Fruit fly (Drosophila melanogaster) whole organism, embryonic: ENCODE results near the gene Ifrd1.

Experiments
- CG10462 ChIP-seq: fragments of 200-800 bp; sonication (Bioruptor generic); optimal IDR thresholded peaks from 2 replicates; lab custom pipeline; 2016; ENCODE audit warnings: missing biosample characterization, missing genetic modification characterization
- CG10543 ChIP-seq: fragments of 200-800 bp; sonication (Bioruptor generic); optimal IDR thresholded peaks from 3 replicates; lab custom pipeline; 2017; ENCODE audit warnings: missing biosample characterization, mild to moderate bottlenecking, missing genetic modification characterization, moderate library complexity
- CG11398 ChIP-seq: fragments of 200-800 bp; sonication (Bioruptor generic); optimal IDR thresholded peaks from 2 replicates; lab custom pipeline; 2016; ENCODE audit warnings: missing biosample characterization, missing genetic modification characterization
- CG11456 ChIP-seq: fragments of 200-800 bp; sonication (Bioruptor generic); IDR thresholded peaks from 3 replicates; pipeline ENCODE4 v1.3.6; 2022; ENCODE audit warnings: missing biosample characterization, missing genetic modification characterization
- CG11696 ChIP-seq: fragments of 200-800 bp; sonication (Bioruptor generic); IDR thresholded peaks from 2 replicates; pipeline ENCODE4 v1.3.6; 2022; ENCODE audit warnings: missing biosample characterization, missing genetic modification characterization
- CG13123 ChIP-seq: fragments of 200-800 bp; sonication (Bioruptor generic); optimal IDR thresholded peaks from 2 replicates; lab custom pipeline; 2016; ENCODE audit warnings: missing biosample characterization, missing genetic modification characterization
- CG14860 ChIP-seq: fragments of 200-800 bp; sonication (Bioruptor generic); IDR thresholded peaks from 3 replicates; pipeline ENCODE4 v1.3.6; 2022; ENCODE audit warnings: missing biosample characterization, missing genetic modification characterization; ENCODE audit not compliant: partially characterized antibody
- CG15479 ChIP-seq: fragments of 200-800 bp; sonication (Bioruptor generic); optimal IDR thresholded peaks from 3 replicates; lab custom pipeline; 2019; ENCODE audit warnings: missing biosample characterization, mild to moderate bottlenecking, missing genetic modification characterization, moderate library complexity
- CG1603 ChIP-seq: fragments of 200-800 bp; sonication (Bioruptor generic); optimal IDR thresholded peaks from 2 replicates; lab custom pipeline; 2019; ENCODE audit warnings: missing biosample characterization, mild to moderate bottlenecking, missing genetic modification characterization, moderate library complexity
- CG17612 ChIP-seq: fragments of 200-800 bp; sonication (Bioruptor generic); IDR thresholded peaks from 2 replicates; pipeline ENCODE4 v1.3.6; 2022; ENCODE audit warnings: missing biosample characterization, missing genetic modification characterization
- CG17912 ChIP-seq: fragments of 200-800 bp; sonication (Bioruptor generic); optimal IDR thresholded peaks from 2 replicates; lab custom pipeline; 2018; ENCODE audit warnings: missing biosample characterization, mild to moderate bottlenecking, missing genetic modification characterization
- CG31365 ChIP-seq: fragments of 200-800 bp; sonication (Bioruptor generic); optimal IDR thresholded peaks from 2 replicates; lab custom pipeline; 2018; ENCODE audit warnings: missing biosample characterization, mild to moderate bottlenecking, missing genetic modification characterization
- CG31388 ChIP-seq: fragments of 200-800 bp; sonication (Bioruptor generic); optimal IDR thresholded peaks from 2 replicates; lab custom pipeline; 2016; ENCODE audit warnings: missing biosample characterization, missing genetic modification characterization
- CG31441 ChIP-seq: fragments of 200-800 bp; sonication (Bioruptor generic); IDR thresholded peaks from 2 replicates; pipeline ENCODE4 v1.3.6; 2022; ENCODE audit warnings: missing biosample characterization, missing genetic modification characterization
- CG32767 ChIP-seq: fragments of 200-800 bp; sonication (Bioruptor generic); IDR thresholded peaks from 2 replicates; pipeline ENCODE4 v1.3.6; 2022; ENCODE audit warnings: missing biosample characterization, missing genetic modification characterization
- CG4404 ChIP-seq: fragments of 200-800 bp; sonication (Bioruptor generic); IDR thresholded peaks from 2 replicates; pipeline ENCODE4 v1.3.6; 2022; ENCODE audit warnings: missing biosample characterization, missing genetic modification characterization
- CG5245 ChIP-seq: fragments of 200-800 bp; sonication (Bioruptor generic); optimal IDR thresholded peaks from 3 replicates; lab custom pipeline; 2016; ENCODE audit warnings: missing biosample characterization, missing genetic modification characterization
- CG6813 ChIP-seq: fragments of 200-800 bp; sonication (Bioruptor generic); optimal IDR thresholded peaks from 2 replicates; lab custom pipeline; 2017; ENCODE audit warnings: missing biosample characterization, missing genetic modification characterization, mild to moderate bottlenecking, moderate library complexity, missing genetic modification reagents
- CG7786 ChIP-seq: fragments of 200-800 bp; sonication (Bioruptor generic); optimal IDR thresholded peaks from 2 replicates; lab custom pipeline; 2016; ENCODE audit warnings: missing biosample characterization, missing genetic modification characterization
- CG7928 ChIP-seq: fragments of 200-800 bp; sonication (Bioruptor generic); optimal IDR thresholded peaks from 2 replicates; lab custom pipeline; 2017; ENCODE audit warnings: missing biosample characterization, mild to moderate bottlenecking, missing genetic modification characterization
- CG8478 ChIP-seq: fragments of >200 bp; optimal IDR thresholded peaks from 2 replicates; lab custom pipeline; 2018
- Elba2 ChIP-seq: fragments of 200-800 bp; sonication (Bioruptor generic); optimal IDR thresholded peaks from 3 replicates; lab custom pipeline; 2016; ENCODE audit warnings: missing biosample characterization, missing genetic modification characterization
- Fer1 ChIP-seq: fragments of 200-800 bp; sonication (Bioruptor generic); optimal IDR thresholded peaks from 2 replicates; lab custom pipeline; 2017; ENCODE audit warnings: missing biosample characterization, mild to moderate bottlenecking, missing genetic modification characterization
- Fer2 ChIP-seq: fragments of 200-800 bp; sonication (Bioruptor generic); optimal IDR thresholded peaks from 2 replicates; lab custom pipeline; 2018; ENCODE audit warnings: missing biosample characterization, mild to moderate bottlenecking, missing genetic modification characterization, moderate library complexity
- Lpt ChIP-seq: fragments of >200 bp; optimal IDR thresholded peaks from 2 replicates; lab custom pipeline; 2018; ENCODE audit warnings: missing biosample characterization, missing genetic modification characterization
- NC2α ChIP-seq: fragments of 200-800 bp; sonication (Bioruptor generic); optimal IDR thresholded peaks from 2 replicates; lab custom pipeline; 2016; ENCODE audit warnings: missing biosample characterization, missing genetic modification characterization
- Rfx ChIP-seq: fragments of 200-800 bp; sonication (Bioruptor generic); IDR thresholded peaks from 2 replicates; pipeline ENCODE4 v1.3.6; 2022; ENCODE audit warnings: missing biosample characterization, missing genetic modification characterization
- Trl ChIP-seq, 3 experiments: fragments of >200 bp in 2 of 3; fragments of 200-800 bp in 1 of 3; sonication (Bioruptor generic) in 1 of 3; optimal IDR thresholded peaks; 2 replicates in 1 of 3; 3 replicates in 2 of 3; lab custom pipeline; 2016 to 2017; ENCODE audit warnings: missing biosample characterization in 1 of 3, missing genetic modification characterization in 1 of 3
- ac ChIP-seq: fragments of 200-800 bp; sonication (Bioruptor generic); optimal IDR thresholded peaks from 3 replicates; lab custom pipeline; 2017; ENCODE audit warnings: missing biosample characterization, mild to moderate bottlenecking, missing genetic modification characterization
- ara ChIP-seq: fragments of 200-800 bp; sonication (Bioruptor generic); IDR thresholded peaks from 2 replicates; pipeline ENCODE4 v1.3.6; 2022; ENCODE audit warnings: missing biosample characterization, missing genetic modification characterization
- dan ChIP-seq: fragments of 200-800 bp; sonication (Bioruptor generic); IDR thresholded peaks from 2 replicates; pipeline ENCODE4 v1.3.6; 2022; ENCODE audit warnings: missing biosample characterization, missing genetic modification characterization
- dysf ChIP-seq: fragments of 200-800 bp; sonication (Bioruptor generic); IDR thresholded peaks from 3 replicates; pipeline ENCODE4 v1.3.6; 2022; ENCODE audit warnings: missing biosample characterization, missing genetic modification characterization
- eve ChIP-seq, 2 experiments: fragments of >200 bp; optimal IDR thresholded peaks; 2 replicates each; lab custom pipeline; 2017; ENCODE audit warnings: missing biosample characterization in 2 of 2, missing genetic modification characterization in 2 of 2
- fd96Cb ChIP-seq: fragments of 200-800 bp; sonication (Bioruptor generic); optimal IDR thresholded peaks from 2 replicates; lab custom pipeline; 2018; ENCODE audit warnings: missing biosample characterization, mild to moderate bottlenecking, missing genetic modification characterization, moderate library complexity
- grn ChIP-seq: fragments of 200-800 bp; sonication (Bioruptor generic); optimal IDR thresholded peaks from 3 replicates; lab custom pipeline; 2017; ENCODE audit warnings: missing biosample characterization, missing genetic modification characterization
- ham ChIP-seq: fragments of 200-800 bp; sonication (Bioruptor generic); IDR thresholded peaks from 2 replicates; pipeline ENCODE4 v1.3.6; 2022; ENCODE audit warnings: missing biosample characterization, missing genetic modification characterization
- kay ChIP-seq: fragments of 200-800 bp; sonication (Bioruptor generic); optimal IDR thresholded peaks from 2 replicates; lab custom pipeline; 2016; ENCODE audit warnings: missing biosample characterization, missing genetic modification characterization
- maf-S ChIP-seq: fragments of 200-800 bp; sonication (Bioruptor generic); optimal IDR thresholded peaks from 2 replicates; lab custom pipeline; 2016; ENCODE audit warnings: missing biosample characterization, missing genetic modification characterization
- mld ChIP-seq: fragments of 200-800 bp; sonication (Bioruptor generic); IDR thresholded peaks from 3 replicates; pipeline ENCODE4 v1.3.6; 2022; ENCODE audit warnings: missing biosample characterization, missing genetic modification characterization; ENCODE audit not compliant: partially characterized antibody
- nau ChIP-seq: fragments of 200-800 bp; sonication (Bioruptor generic); optimal IDR thresholded peaks from 3 replicates; lab custom pipeline; 2017; ENCODE audit warnings: missing biosample characterization, mild to moderate bottlenecking, missing genetic modification characterization, missing genetic modification reagents
- psq ChIP-seq: fragments of 200-800 bp; sonication (Bioruptor generic); optimal IDR thresholded peaks from 2 replicates; lab custom pipeline; 2017; ENCODE audit warnings: missing biosample characterization, missing genetic modification characterization
- pum ChIP-seq: fragments of 200-800 bp; sonication (Bioruptor generic); optimal IDR thresholded peaks from 2 replicates; lab custom pipeline; 2016; ENCODE audit warnings: missing biosample characterization, missing genetic modification characterization
- pzg ChIP-seq: fragments of 200-800 bp; sonication (Bioruptor generic); optimal IDR thresholded peaks from 3 replicates; lab custom pipeline; 2018; ENCODE audit warnings: missing biosample characterization, mild to moderate bottlenecking, missing genetic modification characterization, moderate library complexity
- repo ChIP-seq: fragments of 200-800 bp; sonication (Bioruptor generic); optimal IDR thresholded peaks from 2 replicates; lab custom pipeline; 2016; ENCODE audit warnings: missing biosample characterization, missing genetic modification characterization
- salm ChIP-seq: fragments of 200-800 bp; sonication (Bioruptor generic); optimal IDR thresholded peaks from 2 replicates; lab custom pipeline; 2018; ENCODE audit warnings: missing biosample characterization, mild to moderate bottlenecking, missing genetic modification characterization
- seq ChIP-seq: fragments of 200-800 bp; sonication (Bioruptor generic); IDR thresholded peaks from 2 replicates; pipeline ENCODE4 v1.3.6; 2022; ENCODE audit warnings: missing biosample characterization, missing genetic modification characterization
- slou ChIP-seq: fragments of 200-800 bp; sonication (Bioruptor generic); optimal IDR thresholded peaks from 3 replicates; lab custom pipeline; 2016; ENCODE audit warnings: missing biosample characterization, missing genetic modification characterization
- sr ChIP-seq: fragments of 200-800 bp; sonication (Bioruptor generic); IDR thresholded peaks from 3 replicates; pipeline ENCODE4 v1.3.6; 2022; ENCODE audit warnings: missing biosample characterization, missing genetic modification characterization
- vnd ChIP-seq: fragments of 200-800 bp; sonication (Bioruptor generic); IDR thresholded peaks from 3 replicates; pipeline ENCODE4 v1.3.6; 2022; ENCODE audit warnings: missing biosample characterization, missing genetic modification characterization; ENCODE audit not compliant: partially characterized antibody
- zfh1 ChIP-seq: fragments of 200-800 bp; sonication (Bioruptor generic); IDR thresholded peaks from 3 replicates; pipeline ENCODE4 v1.3.6; 2022; ENCODE audit warnings: missing biosample characterization, missing genetic modification characterization

Ifrd1 gene

DNA sequence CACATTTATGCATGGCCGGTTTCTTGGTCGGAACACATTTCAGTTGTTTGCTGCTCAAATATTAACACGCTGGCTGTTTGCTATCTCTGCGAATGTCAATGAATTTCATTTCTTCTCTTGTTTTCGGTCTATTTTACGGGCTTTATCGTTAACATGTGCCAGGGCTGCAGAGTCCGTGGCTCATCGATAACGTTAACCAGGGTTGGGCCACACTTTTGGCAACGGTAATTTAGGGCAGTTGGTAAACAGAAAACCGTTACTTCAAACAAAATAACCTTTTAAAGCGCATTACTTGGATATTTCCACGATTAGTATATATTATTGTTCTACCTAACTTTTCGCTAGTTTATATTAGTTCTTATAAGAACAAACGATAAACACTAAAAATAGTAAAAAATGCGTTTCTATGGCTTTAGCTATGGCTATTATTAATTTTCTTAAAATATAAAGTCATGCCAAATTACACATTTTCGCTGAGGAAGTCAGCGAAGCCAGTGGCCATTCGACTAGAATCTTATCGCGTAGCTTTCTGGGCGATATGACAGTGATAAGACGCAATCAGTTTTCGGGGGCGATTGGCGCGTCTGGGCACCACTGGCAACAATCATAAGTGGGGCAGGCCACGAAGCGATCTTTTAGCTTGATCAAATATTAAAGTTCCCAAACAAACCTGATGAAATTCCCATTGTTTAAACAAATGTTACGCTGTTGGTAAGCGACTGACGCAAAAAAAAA is 8.8 kb upstream of the Ifrd1 start (continued):
- TF ChIP-seq nau = peak; percentile 65
- TF ChIP-seq CG11696 (GFP tag; lab: Robert Waterston, UW) = peak; percentile 27; the same call in 1 of the 2 replicates
- TF ChIP-seq pzg (GFP tag; lab: Kevin White, UChicago) = peak; percentile 42
- TF ChIP-seq dysf (GFP tag; lab: Robert Waterston, UW) = peak; percentile 35; the same call in 1 of the 3 replicates
- TF ChIP-seq psq = no peak
- peak; percentile 13 for TF ChIP-seq Fer2
- TF ChIP-seq CG6813 (GFP tag; lab: Kevin White, UChicago) = peak; percentile 74
- TF ChIP-seq CG11398 (GFP tag; lab: Kevin White, UChicago) = peak; percentile 68
- TF ChIP-seq sr (GFP tag; lab: Robert Waterston, UW) = 0 out of 3 replicates have a peak, but pooled peaks have one; percentile 29
- TF ChIP-seq ac (GFP tag; lab: Kevin White, UChicago) = no peak
- no peak for TF ChIP-seq slou (GFP tag; lab: Kevin White, UChicago)
- TF ChIP-seq seq (GFP tag; lab: Robert Waterston, UW) = 0 out of 2 replicates have a peak, but pooled peaks have one; percentile 25
- TF ChIP-seq dan = no peak
- TF ChIP-seq kay (GFP tag; lab: Kevin White, UChicago) = peak; percentile 46
- peak; percentile 17 for TF ChIP-seq CG7786 (GFP tag; lab: Kevin White, UChicago)
- no peak for TF ChIP-seq CG4404 (GFP tag; lab: Robert Waterston, UW)
- peak; percentile 39 for TF ChIP-seq pum (GFP tag; lab: Kevin White, UChicago)
- TF ChIP-seq CG31441 = peak; percentile 36; the same call in 1 of the 2 replicates
- no peak for TF ChIP-seq CG14860 (GFP tag; lab: Robert Waterston, UW)
- TF ChIP-seq Lpt (GFP tag; lab: Kevin White, UChicago) = no peak
- peak; percentile 96 for TF ChIP-seq grn (GFP tag; lab: Kevin White, UChicago)
- no peak for TF ChIP-seq CG32767 (GFP tag; lab: Robert Waterston, UW)
- no peak for TF ChIP-seq CG17612 (GFP tag; lab: Robert Waterston, UW)
- TF ChIP-seq CG13123 (GFP tag; lab: Kevin White, UChicago) = peak; percentile 43
- no peak for TF ChIP-seq salm (tag; lab: Kevin White, UChicago)
- peak; percentile 51 for TF ChIP-seq CG1603
- TF ChIP-seq CG11456 (GFP tag; lab: Robert Waterston, UW) = no peak
- TF ChIP-seq fd96Cb (tag; lab: Kevin White, UChicago) = peak; percentile 14
- TF ChIP-seq repo (GFP tag; lab: Kevin White, UChicago) = no peak
- TF ChIP-seq CG15479 = no peak
- TF ChIP-seq CG31365 = peak; percentile 43
- no peak for TF ChIP-seq Elba2 (GFP tag; lab: Kevin White, UChicago)
- no peak for TF ChIP-seq NC2α (GFP tag; lab: Kevin White, UChicago)
- no peak for TF ChIP-seq maf-S (GFP tag; lab: Kevin White, UChicago)
- TF ChIP-seq Trl (optimal IDR thresholded peaks at IDR 0.05; lab: Kevin White, UChicago) = no peak
- TF ChIP-seq Trl (GFP tag; optimal IDR thresholded peaks at IDR 0.05; lab: Kevin White, UChicago) = peak; percentile 43
- peak; percentile 20; the same call in 1 of the 3 replicates for TF ChIP-seq zfh1 (GFP tag; lab: Robert Waterston, UW)
- TF ChIP-seq CG8478 (lab: Kevin White, UChicago) = no peak
- TF ChIP-seq CG17912 = no peak
- no peak for TF ChIP-seq ara (GFP tag; lab: Robert Waterston, UW)
- TF ChIP-seq ham (GFP tag; lab: Robert Waterston, UW) = no peak
- peak; percentile 78 for TF ChIP-seq CG10462 (GFP tag; lab: Kevin White, UChicago)
- TF ChIP-seq CG10543 (GFP tag; lab: Kevin White, UChicago) = peak; percentile 20
- peak; percentile 76 for TF ChIP-seq Fer1 (GFP tag; lab: Kevin White, UChicago)
- TF ChIP-seq CG7928 (GFP tag; lab: Kevin White, UChicago) = peak; percentile 96
- TF ChIP-seq CG31388 (GFP tag; lab: Kevin White, UChicago) = no peak
- TF ChIP-seq CG5245 (GFP tag; lab: Kevin White, UChicago) = peak; percentile 14
- no peak for TF ChIP-seq vnd
- no peak for TF ChIP-seq mld (GFP tag; lab: Robert Waterston, UW)
- peak; percentile 67 for TF ChIP-seq Rfx
- no peak for TF ChIP-seq eve (GFP tag; optimal IDR thresholded peaks at IDR 0.05; lab: Kevin White, UChicago)
